Worm (Caenorhabditis elegans) whole organism, early embryonic: Measurements from ENCODE around the gene drd-50.
"Not testable (repeated sequence)": the region's sequence is repeated elsewhere in the genome, so short reads cannot be mapped to it uniquely, and the experiment has no call there.

Source experiments
- B0310.2 ChIP-seq: sonication (generic microtip); optimal IDR thresholded peaks from 2 replicates; lab custom pipeline; 2016; ENCODE audit warnings: mild to moderate bottlenecking, missing genetic modification characterization, missing compliant biosample characterization
- F13C5.2 ChIP-seq: sonication (generic microtip); optimal IDR thresholded peaks from 2 replicates; lab custom pipeline; 2017; ENCODE audit warnings: mild to moderate bottlenecking, missing genetic modification characterization, inconsistent platforms, missing compliant biosample characterization
- aly-1 ChIP-seq: sonication (generic microtip); optimal IDR thresholded peaks from 2 replicates; lab custom pipeline; 2016; ENCODE audit warnings: missing genetic modification characterization, missing compliant biosample characterization
- ama-1 ChIP-seq: fragments of 150-350 bp; optimal IDR thresholded peaks from 2 replicates; lab custom pipeline; 2014
- ceh-13 ChIP-seq: fragments of 200-800 bp; sonication (Bioruptor generic); optimal IDR thresholded peaks from 2 replicates; lab custom pipeline; 2018; ENCODE audit warnings: mild to moderate bottlenecking, missing genetic modification characterization, missing compliant biosample characterization
- ceh-36 ChIP-seq: sonication (generic microtip); optimal IDR thresholded peaks from 2 replicates; lab custom pipeline; 2016; ENCODE audit warnings: missing genetic modification characterization, inconsistent platforms, missing compliant biosample characterization
- ets-7 ChIP-seq: sonication (generic microtip); optimal IDR thresholded peaks from 2 replicates; lab custom pipeline; 2016; ENCODE audit warnings: missing genotype, missing genetic modification characterization, missing compliant biosample characterization
- flt-1 ChIP-seq: fragments of 200-800 bp; sonication (Bioruptor generic); IDR thresholded peaks from 2 replicates; pipeline ENCODE4 v1.3.6; 2022; ENCODE audit warnings: missing genetic modification characterization, missing compliant biosample characterization
- hmbx-1 ChIP-seq: sonication (generic microtip); optimal IDR thresholded peaks from 2 replicates; lab custom pipeline; 2016; ENCODE audit warnings: mild to moderate bottlenecking, missing genetic modification characterization, missing compliant biosample characterization
- hmg-4 ChIP-seq: fragments of 200-800 bp; sonication (Bioruptor generic); optimal IDR thresholded peaks from 2 replicates; lab custom pipeline; 2018; ENCODE audit warnings: mild to moderate bottlenecking, missing genetic modification characterization, missing compliant biosample characterization
- hnd-1 ChIP-seq: sonication (generic microtip); optimal IDR thresholded peaks from 2 replicates; lab custom pipeline; 2016; ENCODE audit warnings: missing genetic modification characterization, missing compliant biosample characterization
- pes-1 ChIP-seq: fragments of 200-800 bp; sonication (Bioruptor generic); IDR thresholded peaks from 2 replicates; pipeline ENCODE4 v1.3.6; 2022; ENCODE audit warnings: missing genetic modification reagents, missing genetic modification characterization, missing compliant biosample characterization
- scrt-1 ChIP-seq: fragments of 200-800 bp; sonication (Bioruptor generic); IDR thresholded peaks from 2 replicates; pipeline ENCODE4 v1.3.6; 2022; ENCODE audit warnings: missing genetic modification characterization, missing compliant biosample characterization
- sea-1 ChIP-seq: fragments of 200-800 bp; sonication (Bioruptor generic); conservative IDR thresholded peaks from 2 replicates; pipeline ENCODE4 v1.3.6; 2022; ENCODE audit warnings: missing genetic modification characterization, missing compliant biosample characterization
- tbx-11 ChIP-seq: fragments of 200-800 bp; sonication (Bioruptor generic); IDR thresholded peaks from 2 replicates; pipeline ENCODE4 v1.3.6; 2022; ENCODE audit warnings: missing genetic modification characterization, missing compliant biosample characterization
- tbx-37 ChIP-seq: fragments of 200-800 bp; sonication (Bioruptor generic); conservative IDR thresholded peaks from 2 replicates; pipeline ENCODE4 v1.3.6; 2022; ENCODE audit warnings: missing genetic modification reagents, missing genetic modification characterization, missing compliant biosample characterization
- tra-4 ChIP-seq: sonication (generic microtip); optimal IDR thresholded peaks from 2 replicates; lab custom pipeline; 2017; ENCODE audit warnings: missing genetic modification characterization, missing compliant biosample characterization

Gene drd-50

ce11 chrIV:4142986-4143385 is 25.5 kb downstream of the drd-50 start, which contains the start of gene F49F1.12:
Gene F49F1.12 (minus strand): TSS chrIV:4143086.
- TF ChIP-seq hnd-1; ceh-13 (GFP tag; lab: Kevin White, UChicago); tra-4 (tag; lab: Kevin White, UChicago): not testable (repeated sequence)

ce11 chrIV:4144784-4145183 is 27.3 kb downstream of the drd-50 start, which contains the start of gene R07C12.3:
Gene R07C12.3 (plus strand): TSS chrIV:4145084.
- no peak for TF ChIP-seq sea-1 (GFP tag; lab: Robert Waterston, UW)
- no peak for TF ChIP-seq hnd-1
- no peak for TF ChIP-seq ama-1
- no peak for TF ChIP-seq hmg-4 (GFP tag; lab: Kevin White, UChicago)
- TF ChIP-seq hmbx-1 (tag; lab: Kevin White, UChicago) = no peak
- no peak for TF ChIP-seq scrt-1 (GFP tag; lab: Robert Waterston, UW)
- no peak for TF ChIP-seq pes-1
- TF ChIP-seq ets-7 (tag; lab: Kevin White, UChicago) = no peak
- TF ChIP-seq flt-1 = no peak
- TF ChIP-seq ceh-36 (tag; lab: Kevin White, UChicago) = no peak
- no peak for TF ChIP-seq tbx-11 (GFP tag; lab: Robert Waterston, UW)
- TF ChIP-seq F13C5.2 = no peak
- no peak for TF ChIP-seq tbx-37 (GFP tag; lab: Robert Waterston, UW)
- no peak for TF ChIP-seq aly-1 (tag; lab: Kevin White, UChicago)
- no peak for TF ChIP-seq tra-4 (tag; lab: Kevin White, UChicago)
- no peak for TF ChIP-seq B0310.2 (tag; lab: Kevin White, UChicago)
- no peak for TF ChIP-seq ceh-13 (GFP tag; lab: Kevin White, UChicago)

DNA sequence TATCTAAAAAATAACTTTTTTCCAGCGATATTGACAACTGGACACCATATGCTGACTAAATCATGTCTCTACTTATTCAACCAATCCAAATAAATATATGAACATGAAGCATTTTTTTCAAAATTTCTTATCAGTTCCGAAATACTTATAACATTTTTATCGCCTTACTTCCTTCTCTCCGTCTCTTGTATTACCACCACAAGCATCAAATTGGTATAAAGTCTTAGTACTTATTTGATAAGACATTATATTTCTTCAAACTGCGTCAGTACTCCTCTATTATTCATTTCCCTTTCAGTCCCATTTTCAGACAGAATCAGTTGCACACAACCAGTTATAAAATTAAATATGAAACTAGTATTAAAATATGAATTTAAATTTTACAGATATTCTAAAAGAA is 30.4 kb downstream of the drd-50 start:
- TF ChIP-seq sea-1 (GFP tag; lab: Robert Waterston, UW) = no peak
- TF ChIP-seq tra-4 (tag; lab: Kevin White, UChicago) = no peak
- no peak for TF ChIP-seq ets-7 (tag; lab: Kevin White, UChicago)

DNA sequence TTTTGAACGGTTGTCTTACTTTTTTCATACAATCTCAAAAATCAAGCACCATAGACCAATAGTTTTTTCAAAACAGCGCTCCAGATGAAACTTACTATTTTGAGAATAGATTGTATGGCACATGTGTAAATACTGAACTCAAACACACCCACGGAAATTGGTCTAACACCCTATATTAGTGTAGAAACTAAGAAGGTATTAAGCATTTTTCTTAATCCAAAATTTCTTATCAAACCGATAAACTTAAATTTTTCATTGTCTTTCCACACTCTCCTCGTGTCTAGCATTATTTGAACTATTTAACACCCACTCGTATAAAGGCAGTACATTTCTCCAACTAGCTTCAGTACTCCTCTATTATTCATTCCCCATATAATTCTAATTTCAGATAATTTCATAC is 32.6 kb downstream of the drd-50 start:
- TF ChIP-seq aly-1 (tag; lab: Kevin White, UChicago) = no peak
- no peak for TF ChIP-seq tra-4 (tag; lab: Kevin White, UChicago)
- TF ChIP-seq sea-1 (GFP tag; lab: Robert Waterston, UW) = no peak
- TF ChIP-seq pes-1 = no peak
- no peak for TF ChIP-seq B0310.2 (tag; lab: Kevin White, UChicago)
- no peak for TF ChIP-seq tbx-11 (GFP tag; lab: Robert Waterston, UW)
- TF ChIP-seq hmbx-1 (tag; lab: Kevin White, UChicago) = no peak
- TF ChIP-seq scrt-1 (GFP tag; lab: Robert Waterston, UW) = no peak
- TF ChIP-seq flt-1 = no peak
- no peak for TF ChIP-seq tbx-37 (GFP tag; lab: Robert Waterston, UW)

DNA sequence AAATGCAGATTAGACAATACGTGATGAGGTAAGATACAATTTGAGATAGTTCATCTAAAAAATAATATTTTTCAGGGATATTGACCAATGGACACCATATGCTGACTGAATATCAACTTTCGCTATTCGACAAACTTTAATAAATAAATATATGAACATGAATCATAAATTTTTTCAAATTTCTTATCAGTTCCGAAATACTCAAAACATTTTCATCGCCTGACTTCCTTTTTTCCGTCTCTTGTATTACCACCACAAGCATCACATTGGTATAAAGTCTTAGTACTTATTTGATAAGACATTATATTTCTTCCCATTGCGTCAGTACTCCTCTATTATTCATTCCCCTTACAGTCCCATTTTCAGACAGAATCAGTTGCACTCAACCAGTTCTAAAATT is 34.6 kb downstream of the drd-50 start, which contains the start of the genes K08D10.10 and R07C12.1:
Gene K08D10.10, plus strand, starts transcription at position 93 of the 400 bp plus-strand sequence.
Gene R07C12.1, plus strand, starts transcription at position 314 of the 400 bp plus-strand sequence.
- TF ChIP-seq pes-1 (no peak), B0310.2 (tag; lab: Kevin White, UChicago) (no peak), ama-1 (no peak), ets-7 (tag; lab: Kevin White, UChicago) (no peak), scrt-1 (GFP tag; lab: Robert Waterston, UW) (no peak), F13C5.2 (no peak), flt-1 (no peak), tbx-37 (GFP tag; lab: Robert Waterston, UW) (no peak), hnd-1 (no peak), ceh-36 (tag; lab: Kevin White, UChicago) (no peak), hmbx-1 (tag; lab: Kevin White, UChicago) (no peak), tbx-11 (GFP tag; lab: Robert Waterston, UW) (no peak), ceh-13 (GFP tag; lab: Kevin White, UChicago) (no peak), sea-1 (GFP tag; lab: Robert Waterston, UW) (no peak), tra-4 (tag; lab: Kevin White, UChicago) (no peak)

- TF ChIP-seq hmbx-1 (tag; lab: Kevin White, UChicago) (no peak), ama-1 (no peak), pes-1 (no peak), scrt-1 (GFP tag; lab: Robert Waterston, UW) (no peak), B0310.2 (tag; lab: Kevin White, UChicago) (no peak), tbx-37 (GFP tag; lab: Robert Waterston, UW) (no peak), hnd-1 (no peak), aly-1 (tag; lab: Kevin White, UChicago) (no peak), ets-7 (tag; lab: Kevin White, UChicago) (no peak), flt-1 (no peak), ceh-36 (tag; lab: Kevin White, UChicago) (no peak), ceh-13 (GFP tag; lab: Kevin White, UChicago) (no peak), F13C5.2 (no peak)
These were observed 37.1 kb downstream of the drd-50 start, which contains the start of gene K08D10.14 for ce11 chrIV:4154641-4155040. Gene K08D10.14 (plus strand): TSS chrIV:4154941.

- no peak for TF ChIP-seq hmbx-1 (tag; lab: Kevin White, UChicago)
- TF ChIP-seq tra-4 (tag; lab: Kevin White, UChicago) = no peak
- no peak for TF ChIP-seq tbx-11 (GFP tag; lab: Robert Waterston, UW)
- TF ChIP-seq hmg-4 (GFP tag; lab: Kevin White, UChicago) = no peak
- no peak for TF ChIP-seq pes-1
- no peak for TF ChIP-seq ets-7 (tag; lab: Kevin White, UChicago)
- no peak for TF ChIP-seq sea-1 (GFP tag; lab: Robert Waterston, UW)
- no peak for TF ChIP-seq F13C5.2
These were observed 44.6 kb downstream of the drd-50 start, which contains the start of gene scrm-5 for ce11 chrIV:4162121-4162520. Gene scrm-5 (plus strand): TSS chrIV:4162421.

DNA sequence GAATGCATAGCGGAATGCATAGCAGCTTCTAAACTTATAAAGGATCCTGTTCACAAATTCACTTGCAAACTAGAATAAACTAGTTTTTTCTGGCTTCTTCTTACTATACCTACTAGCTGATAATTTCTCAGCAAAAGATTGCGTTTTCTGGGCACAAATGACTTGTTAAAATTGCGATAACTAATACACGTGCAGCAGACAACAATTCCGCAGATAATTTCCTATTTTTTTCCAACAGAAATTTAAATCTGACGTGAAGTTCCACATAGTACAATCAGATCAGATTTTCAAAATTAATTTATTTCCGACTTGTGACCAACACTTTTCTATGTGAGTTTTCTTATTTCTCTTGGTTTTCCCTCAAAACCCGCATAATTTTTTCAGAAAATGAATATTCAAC is 46.9 kb downstream of the drd-50 start, which contains the start of gene scrm-8:
Gene scrm-8, plus strand, starts transcription at position 301 of the 400 bp plus-strand sequence.
- no peak for TF ChIP-seq tra-4 (tag; lab: Kevin White, UChicago)
- TF ChIP-seq pes-1 = no peak
- TF ChIP-seq B0310.2 (tag; lab: Kevin White, UChicago) = no peak
- TF ChIP-seq hmg-4 (GFP tag; lab: Kevin White, UChicago) = no peak
